Worm (Caenorhabditis elegans) whole organism, L1 larva: ENCODE measurements around the gene F54F2.7.

Source experiments
- C04F5.9 ChIP-seq: sonication (generic microtip); optimal IDR thresholded peaks from 2 replicates; lab custom pipeline; 2016; ENCODE audit warnings: missing genetic modification characterization, missing compliant biosample characterization
- C16A3.4 ChIP-seq: fragments of 150-350 bp; optimal IDR thresholded peaks from 2 replicates; lab custom pipeline; 2014; ENCODE audit warnings: missing biosample characterization, missing genetic modification characterization
- aha-1 ChIP-seq: fragments of 150-350 bp; optimal IDR thresholded peaks from 2 replicates; lab custom pipeline; 2014; ENCODE audit warnings: missing biosample characterization, missing genetic modification characterization
- ceh-63 ChIP-seq: fragments of 200-800 bp; sonication (Bioruptor generic); optimal IDR thresholded peaks from 2 replicates; lab custom pipeline; 2018; ENCODE audit warnings: mild to moderate bottlenecking, missing genetic modification characterization, missing compliant biosample characterization
- ceh-82 ChIP-seq, 3 experiments: fragments of 150-350 bp in 1 of 3; sonication (generic microtip) in 2 of 3; optimal IDR thresholded peaks; 2 replicates each; lab custom pipeline; 2014 to 2017; ENCODE audit warnings: missing biosample characterization in 3 of 3, missing genetic modification characterization in 3 of 3
- ceh-88 ChIP-seq: fragments of 200-800 bp; sonication (Bioruptor generic); IDR thresholded peaks from 2 replicates; pipeline ENCODE4 v1.3.6; 2022; ENCODE audit warnings: missing genetic modification characterization, missing compliant biosample characterization
- dsc-1 ChIP-seq: sonication (generic microtip); optimal IDR thresholded peaks from 2 replicates; lab custom pipeline; 2016; ENCODE audit warnings: mild to moderate bottlenecking, missing genetic modification characterization, missing compliant biosample characterization
- efl-1 ChIP-seq, 4 experiments: fragments of 150-350 bp; optimal IDR thresholded peaks in 3 of 4; peaks in 1 of 4; 1 replicate in 1 of 4; 2 replicates in 3 of 4; lab custom pipeline; 2014; ENCODE audit warnings: missing biosample characterization in 2 of 4, missing genetic modification characterization in 2 of 4, missing genetic modification reagents in 2 of 4
- elt-2 ChIP-seq: sonication (generic microtip); optimal IDR thresholded peaks from 2 replicates; lab custom pipeline; 2016; ENCODE audit warnings: missing genetic modification characterization, mild to moderate bottlenecking, inconsistent platforms, missing compliant biosample characterization, missing genetic modification reagents
- elt-3 ChIP-seq, 6 experiments: fragments of 150-350 bp in 1 of 6; sonication (generic microtip); optimal IDR thresholded peaks; 2 replicates each; lab custom pipeline; 2017 to 2018; ENCODE audit warnings: missing biosample characterization in 6 of 6, missing genetic modification characterization in 6 of 6, inconsistent platforms in 1 of 6
- ets-5 ChIP-seq: fragments of 200-800 bp; sonication (Bioruptor generic); IDR thresholded peaks from 2 replicates; pipeline ENCODE4 v1.3.6; 2022; ENCODE audit warnings: missing genetic modification characterization, missing compliant biosample characterization
- fkh-10 ChIP-seq: sonication (generic microtip); optimal IDR thresholded peaks from 2 replicates; lab custom pipeline; 2017; ENCODE audit warnings: missing biosample characterization, missing genetic modification reagents, missing genetic modification characterization
- fkh-4 ChIP-seq: sonication (generic microtip); optimal IDR thresholded peaks from 2 replicates; lab custom pipeline; 2016; ENCODE audit warnings: missing compliant biosample characterization, missing genetic modification characterization, borderline replicate concordance
- fos-1 ChIP-seq: fragments of 150-350 bp; optimal IDR thresholded peaks from 2 replicates; lab custom pipeline; 2014; ENCODE audit warnings: missing biosample characterization, missing genetic modification characterization
- hpl-2 ChIP-seq: fragments of 150-350 bp; optimal IDR thresholded peaks from 2 replicates; lab custom pipeline; 2014; ENCODE audit warnings: missing biosample characterization, missing genetic modification reagents, missing genetic modification characterization
- jun-1 ChIP-seq: fragments of 150-350 bp; optimal IDR thresholded peaks from 2 replicates; lab custom pipeline; 2014; ENCODE audit warnings: missing biosample characterization, missing genetic modification reagents, missing genetic modification characterization
- lin-14 ChIP-seq: fragments of 200-800 bp; sonication (Bioruptor generic); optimal IDR thresholded peaks from 2 replicates; lab custom pipeline; 2018; ENCODE audit warnings: mild to moderate bottlenecking, missing genetic modification characterization, moderate library complexity, missing compliant biosample characterization
- lin-15B ChIP-seq: fragments of 150-350 bp; sonication (generic microtip); optimal IDR thresholded peaks from 3 replicates; lab custom pipeline; 2014; ENCODE audit warnings: missing biosample characterization, missing genetic modification characterization
- lin-35 ChIP-seq, 2 experiments: fragments of 150-350 bp; optimal IDR thresholded peaks; 2 replicates each; lab custom pipeline; 2014; ENCODE audit warnings: missing biosample characterization in 2 of 2, missing genetic modification characterization in 2 of 2, missing genetic modification reagents in 2 of 2
- lsy-2 ChIP-seq, 2 experiments: fragments of 150-350 bp; optimal IDR thresholded peaks; 2 replicates each; lab custom pipeline; 2014; ENCODE audit warnings: missing biosample characterization in 2 of 2, missing genetic modification characterization in 2 of 2
- mdl-1 ChIP-seq, 2 experiments: fragments of 150-350 bp; optimal IDR thresholded peaks; 2 replicates each; lab custom pipeline; 2014 to 2017; ENCODE audit warnings: missing biosample characterization in 2 of 2, missing genetic modification characterization in 2 of 2, inconsistent platforms in 1 of 2
- mep-1 ChIP-seq: fragments of 150-350 bp; optimal IDR thresholded peaks from 2 replicates; lab custom pipeline; 2014; ENCODE audit warnings: missing biosample characterization, missing genetic modification characterization
- nhr-11 ChIP-seq: fragments of 150-350 bp; optimal IDR thresholded peaks from 2 replicates; lab custom pipeline; 2014; ENCODE audit warnings: missing biosample characterization, missing genetic modification characterization
- nhr-12 ChIP-seq: sonication (generic microtip); optimal IDR thresholded peaks from 2 replicates; lab custom pipeline; 2017; ENCODE audit warnings: missing biosample characterization, missing genetic modification characterization
- nhr-20 ChIP-seq: sonication (generic microtip); optimal IDR thresholded peaks from 2 replicates; lab custom pipeline; 2016; ENCODE audit warnings: mild to moderate bottlenecking, missing genetic modification characterization, missing compliant biosample characterization
- nhr-47 ChIP-seq: sonication (generic microtip); optimal IDR thresholded peaks from 2 replicates; lab custom pipeline; 2016; ENCODE audit warnings: mild to moderate bottlenecking, missing genetic modification characterization, moderate library complexity, missing compliant biosample characterization
- nhr-71 ChIP-seq: sonication (generic microtip); optimal IDR thresholded peaks from 2 replicates; lab custom pipeline; 2016; ENCODE audit warnings: mild to moderate bottlenecking, missing genetic modification characterization, moderate library complexity, missing compliant biosample characterization
- nhr-76 ChIP-seq: sonication (generic microtip); optimal IDR thresholded peaks from 2 replicates; lab custom pipeline; 2017; ENCODE audit warnings: missing biosample characterization, missing genetic modification characterization
- nhr-84 ChIP-seq: sonication (generic microtip); optimal IDR thresholded peaks from 2 replicates; lab custom pipeline; 2017; ENCODE audit warnings: missing biosample characterization, missing genetic modification characterization
- nhr-85 ChIP-seq: sonication (generic microtip); peaks from one replicate; lab custom pipeline; 2016; ENCODE audit warnings: missing genetic modification characterization, inconsistent platforms, missing compliant biosample characterization
- pag-3 ChIP-seq: sonication (generic microtip); optimal IDR thresholded peaks from 2 replicates; lab custom pipeline; 2017; ENCODE audit warnings: missing genetic modification characterization, mild to moderate bottlenecking, missing compliant biosample characterization, antibody characterized with exemption, borderline replicate concordance; ENCODE audit not compliant: insufficient read depth
- rnt-1 ChIP-seq: sonication (generic microtip); optimal IDR thresholded peaks from 2 replicates; lab custom pipeline; 2016; ENCODE audit warnings: mild to moderate bottlenecking, missing genetic modification characterization, moderate library complexity, missing compliant biosample characterization
- skn-1 ChIP-seq: fragments of 150-350 bp; optimal IDR thresholded peaks from 2 replicates; lab custom pipeline; 2014; ENCODE audit warnings: missing biosample characterization, missing genetic modification characterization
- snpc-4 ChIP-seq: fragments of 150-350 bp; optimal IDR thresholded peaks from 2 replicates; lab custom pipeline; 2014; ENCODE audit warnings: missing biosample characterization, missing genetic modification characterization
- snu-23 ChIP-seq: sonication (generic microtip); optimal IDR thresholded peaks from 2 replicates; lab custom pipeline; 2016; ENCODE audit warnings: missing genetic modification characterization, missing compliant biosample characterization
- sox-4 ChIP-seq: sonication (generic microtip); optimal IDR thresholded peaks from 2 replicates; lab custom pipeline; 2016; ENCODE audit warnings: missing genetic modification characterization, missing compliant biosample characterization
- sptf-1 ChIP-seq: fragments of 150-350 bp; optimal IDR thresholded peaks from 2 replicates; lab custom pipeline; 2014; ENCODE audit warnings: missing biosample characterization, missing genetic modification characterization
- sup-37 ChIP-seq: fragments of 200-800 bp; sonication (Bioruptor generic); optimal IDR thresholded peaks from 2 replicates; lab custom pipeline; 2018; ENCODE audit warnings: mild to moderate bottlenecking, missing genetic modification characterization, missing compliant biosample characterization
- swsn-7 ChIP-seq: sonication (generic microtip); optimal IDR thresholded peaks from 2 replicates; lab custom pipeline; 2016; ENCODE audit warnings: missing genetic modification characterization, missing compliant biosample characterization
- tlp-1 ChIP-seq: fragments of 150-350 bp; optimal IDR thresholded peaks from 2 replicates; lab custom pipeline; 2014; ENCODE audit warnings: missing biosample characterization, missing genetic modification characterization
- unc-130 ChIP-seq: fragments of 150-350 bp; optimal IDR thresholded peaks from 2 replicates; lab custom pipeline; 2017; ENCODE audit warnings: missing biosample characterization, missing genetic modification characterization, inconsistent platforms
- unc-98 ChIP-seq: fragments of 200-800 bp; sonication (Bioruptor generic); IDR thresholded peaks from 2 replicates; pipeline ENCODE4 v1.3.6; 2022; ENCODE audit warnings: missing genetic modification characterization, missing compliant biosample characterization
- xbp-1 ChIP-seq: sonication (generic microtip); optimal IDR thresholded peaks from 2 replicates; lab custom pipeline; 2016; ENCODE audit warnings: missing genetic modification characterization, missing compliant biosample characterization
- zip-4 ChIP-seq: fragments of 200-800 bp; sonication (Bioruptor generic); optimal IDR thresholded peaks from 2 replicates; lab custom pipeline; 2018; ENCODE audit warnings: mild to moderate bottlenecking, missing genetic modification characterization, moderate library complexity, missing compliant biosample characterization
- ztf-4 ChIP-seq: fragments of 150-350 bp; optimal IDR thresholded peaks from 2 replicates; lab custom pipeline; 2014; ENCODE audit warnings: missing biosample characterization, missing genetic modification characterization

The F54F2.7 gene

DNA sequence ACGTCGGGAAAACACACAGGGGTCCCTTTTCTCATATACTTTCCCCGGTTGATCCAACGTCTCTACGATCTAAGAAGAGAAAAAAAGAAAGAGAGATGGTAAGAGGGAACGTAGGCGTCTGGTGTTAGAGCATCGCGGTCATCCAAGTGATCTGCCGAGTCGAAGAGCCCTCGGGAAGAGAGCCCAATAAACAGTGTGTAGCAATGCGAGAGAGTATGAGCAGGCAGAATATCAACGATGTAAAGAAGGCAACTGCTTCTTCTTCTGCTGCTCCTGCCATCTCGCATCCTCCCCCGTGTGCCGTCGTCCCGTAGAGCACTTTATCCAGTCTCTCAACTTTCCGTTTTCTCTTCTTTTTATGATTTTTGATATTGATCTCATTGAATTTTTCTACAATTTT is 8.6 kb upstream of the F54F2.7 start:
- TF ChIP-seq nhr-71 (tag; lab: Kevin White, UChicago) (peak; percentile 58), lsy-2 (tag; optimal IDR thresholded peaks at IDR 0.05; lab: Kevin White, UChicago) (peak in 1 of 2 experiments; percentile 40), pag-3 (peak; percentile 95), unc-130 (peak; percentile 36), efl-1 (optimal IDR thresholded peaks at IDR 0.05; lab: Kevin White, UChicago) (peak in 1 of 2 experiments; percentile 15), efl-1 (GFP tag; optimal IDR thresholded peaks at IDR 0.05 in 1 of 2; lab: Kevin White, UChicago) (peak in 1 of 2 experiments; percentile 89), snu-23 (GFP tag; lab: Kevin White, UChicago) (peak; percentile 35), dsc-1 (tag; lab: Kevin White, UChicago) (peak; percentile 42), hpl-2 (no peak), elt-2 (tag; lab: Kevin White, UChicago) (no peak), lin-35 (GFP tag; optimal IDR thresholded peaks at IDR 0.05; lab: Kevin White, UChicago) (peak in 1 of 2 experiments; percentile 25), nhr-47 (no peak), nhr-20 (tag; lab: Kevin White, UChicago) (peak; percentile 15), lin-14 (GFP tag; lab: Kevin White, UChicago) (peak; percentile 67), rnt-1 (tag; lab: Kevin White, UChicago) (peak; percentile 56)
- TF ChIP-seq, all 84 proteins: peak for 11

- TF ChIP-seq elt-2 (tag; lab: Kevin White, UChicago): no peak
- TF ChIP-seq fkh-10: peak; percentile 36
- no peak for TF ChIP-seq fkh-4 (tag; lab: Kevin White, UChicago)
- TF ChIP-seq mdl-1 (tag; optimal IDR thresholded peaks at IDR 0.05; lab: Kevin White, UChicago): no peak
- peak; percentile 53 for TF ChIP-seq lin-14 (GFP tag; lab: Kevin White, UChicago)
- TF ChIP-seq swsn-7 (tag; lab: Kevin White, UChicago): no peak
These were observed 4.0 kb upstream of the F54F2.7 start for ce11 chrIII:8811111-8811510.

DNA sequence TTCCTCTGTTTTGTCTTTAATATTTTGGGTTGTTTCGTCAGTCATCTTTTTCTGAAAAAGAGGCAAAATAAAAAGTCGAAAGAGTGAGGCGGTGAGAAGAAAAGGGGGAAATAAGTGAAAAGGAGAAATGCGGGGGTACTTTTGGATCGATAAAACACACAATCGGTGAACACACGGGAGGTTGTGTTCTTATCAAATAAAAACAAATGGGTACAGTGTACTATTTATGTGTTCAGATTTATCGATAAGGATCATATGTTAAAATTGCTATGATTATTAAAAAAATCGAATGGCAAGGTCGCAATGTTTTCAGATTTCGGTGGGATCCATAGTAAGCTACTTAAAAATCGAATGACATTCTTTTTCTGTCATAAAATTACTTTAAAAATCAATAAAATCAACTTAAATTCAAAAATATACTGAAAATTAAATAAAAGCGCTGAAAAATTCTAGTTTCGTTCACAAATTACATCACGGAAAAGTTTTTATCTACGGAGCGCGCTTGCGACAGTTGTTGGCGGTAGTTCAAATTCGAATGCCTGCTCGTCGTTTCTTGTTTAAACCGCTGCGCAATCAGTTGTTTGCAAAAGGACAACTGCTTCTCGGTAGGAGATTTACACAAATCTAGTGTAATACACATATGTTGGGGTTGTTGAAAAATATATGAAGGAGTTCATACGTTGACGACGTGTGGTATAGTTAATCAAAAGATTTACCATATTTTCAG is 2.3 kb upstream of the F54F2.7 start, which contains the start of gene prx-19:
TSS of gene prx-19 (minus strand) at position 51 of the 727 bp plus-strand sequence.
- TF ChIP-seq mep-1 (peak; percentile 66), nhr-85 (peak; percentile 38), elt-2 (tag; lab: Kevin White, UChicago) (no peak), tlp-1 (tag; lab: Kevin White, UChicago) (no peak), fos-1 (tag; lab: Kevin White, UChicago) (no peak), aha-1 (tag; lab: Kevin White, UChicago) (no peak), lin-15B (tag; lab: Kevin White, UChicago) (peak; percentile 46), rnt-1 (tag; lab: Kevin White, UChicago) (peak; percentile 57), nhr-84 (tag; lab: Kevin White, UChicago) (no peak), ceh-88 (GFP tag; lab: Robert Waterston, UW) (no peak), sptf-1 (no peak), C16A3.4 (tag; lab: Kevin White, UChicago) (peak; percentile 60), elt-3 (tag; optimal IDR thresholded peaks at IDR 0.05; lab: Kevin White, UChicago) (peak in 1 of 6 experiments; percentile 45), jun-1 (tag; lab: Kevin White, UChicago) (no peak), snu-23 (GFP tag; lab: Kevin White, UChicago) (peak; percentile 59), sox-4 (no peak), unc-98 (GFP tag; lab: Robert Waterston, UW) (no peak), ztf-4 (tag; lab: Kevin White, UChicago) (no peak), C04F5.9 (tag; lab: Kevin White, UChicago) (no peak), dsc-1 (tag; lab: Kevin White, UChicago) (peak; percentile 45), ceh-63 (GFP tag; lab: Kevin White, UChicago) (no peak), ets-5 (GFP tag; lab: Robert Waterston, UW) (no peak), nhr-76 (tag; lab: Kevin White, UChicago) (no peak), ceh-82 (tag; optimal IDR thresholded peaks at IDR 0.05; lab: Kevin White, UChicago) (peak in 2 of 3 experiments; percentile 36 to 67), nhr-11 (tag; lab: Kevin White, UChicago) (no peak), snpc-4 (tag; lab: Kevin White, UChicago) (peak; percentile 22), lin-14 (GFP tag; lab: Kevin White, UChicago) (peak; percentile 32), lin-35 (GFP tag; optimal IDR thresholded peaks at IDR 0.05; lab: Kevin White, UChicago) (peak; percentile 94 to 98), sup-37 (GFP tag; lab: Kevin White, UChicago) (no peak), mdl-1 (tag; optimal IDR thresholded peaks at IDR 0.05; lab: Kevin White, UChicago) (peak in 1 of 2 experiments; percentile 38), xbp-1 (tag; lab: Kevin White, UChicago) (peak; percentile 38), nhr-71 (tag; lab: Kevin White, UChicago) (peak; percentile 58), lsy-2 (tag; optimal IDR thresholded peaks at IDR 0.05; lab: Kevin White, UChicago) (peak; percentile 47 to 79), efl-1 (optimal IDR thresholded peaks at IDR 0.05; lab: Kevin White, UChicago) (peak; percentile 90 to 95), efl-1 (GFP tag; optimal IDR thresholded peaks at IDR 0.05 in 1 of 2; lab: Kevin White, UChicago) (peak; percentile 95 to 100), skn-1 (tag; lab: Kevin White, UChicago) (peak; percentile 68), nhr-12 (tag; lab: Kevin White, UChicago) (no peak), zip-4 (GFP tag; lab: Kevin White, UChicago) (no peak)
